Worm (Caenorhabditis elegans): ENCODE measurements around the gene Y53C12A.6.

Y53C12A.6 gene

ce11 chrII:9716417-9717039, 1.3 kb downstream of the Y53C12A.6 start, which contains the start of gene wee-1.3:
TSS of gene wee-1.3 (minus strand) at chrII:9716467.
- TF ChIP-seq egl-27 (tag; optimal IDR thresholded peaks at IDR 0.05), result no peak
- no peak for TF ChIP-seq ceh-44 (GFP tag; IDR thresholded peaks at IDR 0.05)
- TF ChIP-seq hif-1 (tag; optimal IDR thresholded peaks at IDR 0.05), result peak in 1 of 2 experiments; percentile 29
- no peak for TF ChIP-seq Y105C5A.15 (GFP tag; IDR thresholded peaks at IDR 0.05)
- TF ChIP-seq nhr-102 (tag; optimal IDR thresholded peaks at IDR 0.05), result peak; percentile 8
- peak; percentile 30 to 94 for TF ChIP-seq lsy-2 (tag; optimal IDR thresholded peaks at IDR 0.05)
- no peak for TF ChIP-seq dmd-8 (GFP tag; IDR thresholded peaks at IDR 0.05)
- peak; percentile 34 for TF ChIP-seq nhr-25 (tag; optimal IDR thresholded peaks at IDR 0.05; ENCODE audit: borderline replicate concordance, insufficient read depth)
- TF ChIP-seq ceh-20 (GFP tag; IDR thresholded peaks at IDR 0.05), result no peak
- 0 out of 2 replicates have a peak, but pooled peaks have one; percentile 43 for TF ChIP-seq tra-1 (GFP tag; IDR thresholded peaks at IDR 0.05)
- TF ChIP-seq nhr-77 (tag; optimal IDR thresholded peaks at IDR 0.05), result peak; percentile 63
- TF ChIP-seq dmd-9 (GFP tag; IDR thresholded peaks at IDR 0.05), result no peak
- no peak for TF ChIP-seq F10B5.3 (tag; optimal IDR thresholded peaks at IDR 0.05)
- peak; percentile 10 for TF ChIP-seq nhr-48 (tag; optimal IDR thresholded peaks at IDR 0.05)
- TF ChIP-seq nhr-11 (tag; optimal IDR thresholded peaks at IDR 0.05), result peak; percentile 86
- no peak for TF ChIP-seq gei-8 (GFP tag; optimal IDR thresholded peaks at IDR 0.05)
- TF ChIP-seq unc-130 (GFP tag; optimal IDR thresholded peaks at IDR 0.05), result peak; percentile 55
- TF ChIP-seq nhr-42 (GFP tag; IDR thresholded peaks at IDR 0.05), result no peak
- 0 out of 2 replicates have a peak, but pooled peaks have one; percentile 18 for TF ChIP-seq arid-1 (GFP tag; conservative IDR thresholded peaks at IDR 0.05)
- TF ChIP-seq fkh-10 (GFP tag; optimal IDR thresholded peaks at IDR 0.05), result peak; percentile 30
- TF ChIP-seq aha-1 (tag), result peak; percentile 92
- TF ChIP-seq F37D6.2 (tag; optimal IDR thresholded peaks at IDR 0.05), result peak; percentile 2
- TF ChIP-seq spr-1 (tag; optimal IDR thresholded peaks at IDR 0.05), result peak; percentile 12
- TF ChIP-seq mep-1 (tag; optimal IDR thresholded peaks at IDR 0.05), result peak; percentile 71
- peak in 1 of 2 experiments; percentile 33 for TF ChIP-seq unc-62 (GFP tag; optimal IDR thresholded peaks at IDR 0.05 in 1 of 2)
- no peak for TF ChIP-seq unc-62 (tag; optimal IDR thresholded peaks at IDR 0.05)
- peak; percentile 99 for TF ChIP-seq dpl-1 (GFP tag; optimal IDR thresholded peaks at IDR 0.05)
- peak; percentile 84 for TF ChIP-seq T20F7.1 (GFP tag; optimal IDR thresholded peaks at IDR 0.05)
- peak; percentile 80 for TF ChIP-seq lin-38 (GFP tag; IDR thresholded peaks at IDR 0.05)
- TF ChIP-seq mes-2 (tag; optimal IDR thresholded peaks at IDR 0.05; ENCODE audit: poor library complexity, severe bottlenecking), result peak; percentile 86
- no peak for TF ChIP-seq zip-11 (GFP tag; IDR thresholded peaks at IDR 0.05)
- TF ChIP-seq D1046.2 (GFP tag; IDR thresholded peaks at IDR 0.05), result no peak
- peak; percentile 57 for TF ChIP-seq hlh-11 (tag; optimal IDR thresholded peaks at IDR 0.05)
- no peak for TF ChIP-seq pqm-1 (tag; optimal IDR thresholded peaks at IDR 0.05)
- TF ChIP-seq ceh-28 (tag; optimal IDR thresholded peaks at IDR 0.05), result no peak
- TF ChIP-seq zip-2 (tag; optimal IDR thresholded peaks at IDR 0.05), result no peak
- no peak for TF ChIP-seq ces-1 (GFP tag; optimal IDR thresholded peaks at IDR 0.05)
- peak; percentile 22; the same call in 1 of the 2 replicates for TF ChIP-seq Y48G9A.11 (GFP tag; IDR thresholded peaks at IDR 0.05)
- TF ChIP-seq rbr-2 (tag; optimal IDR thresholded peaks at IDR 0.05), result peak; percentile 74
- TF ChIP-seq mdl-1 (tag; optimal IDR thresholded peaks at IDR 0.05), result peak in 1 of 2 experiments; percentile 40
- TF ChIP-seq php-3 (GFP tag; IDR thresholded peaks at IDR 0.05), result no peak
- TF ChIP-seq nhr-6 (tag; optimal IDR thresholded peaks at IDR 0.05), result peak; percentile 73
- peak; percentile 60 for TF ChIP-seq nhr-28 (tag; optimal IDR thresholded peaks at IDR 0.05)
- TF ChIP-seq hlh-30 (tag; optimal IDR thresholded peaks at IDR 0.05; ENCODE audit: insufficient read depth), result peak; percentile 73
- TF ChIP-seq skn-1 (tag; optimal IDR thresholded peaks at IDR 0.05), result no peak
- peak; percentile 53 for TF ChIP-seq dmd-6 (GFP tag; IDR thresholded peaks at IDR 0.05)
- TF ChIP-seq egl-43 (GFP tag; IDR thresholded peaks at IDR 0.05), result no peak
- TF ChIP-seq sdz-12 (GFP tag; optimal IDR thresholded peaks at IDR 0.05), result no peak
- TF ChIP-seq madf-9 (GFP tag; conservative IDR thresholded peaks at IDR 0.05), result no peak
- no peak for TF ChIP-seq pha-4 (GFP tag; IDR thresholded peaks at IDR 0.05)
- TF ChIP-seq pha-4 (tag; optimal IDR thresholded peaks at IDR 0.05), result peak; percentile 82
